Worm (Caenorhabditis elegans) whole organism, L2 larva: ENCODE data around the gene Y47D3B.12.

Experiments used
- aly-2 ChIP-seq: fragments of 150-350 bp; optimal IDR thresholded peaks from 2 replicates; lab custom pipeline; 2014; ENCODE audit warnings: missing biosample characterization, missing genetic modification characterization
- lin-39 ChIP-seq: fragments of 150-350 bp; optimal IDR thresholded peaks from 2 replicates; lab custom pipeline; 2014; ENCODE audit warnings: missing biosample characterization, missing genetic modification reagents, missing genetic modification characterization
- lsy-2 ChIP-seq, 2 experiments: fragments of 150-350 bp in 1 of 2; sonication (generic microtip) in 1 of 2; optimal IDR thresholded peaks; 2 replicates each; lab custom pipeline; 2014 to 2017; ENCODE audit warnings: missing biosample characterization in 2 of 2, missing genetic modification characterization in 2 of 2
- mab-5 ChIP-seq: fragments of 150-350 bp; optimal IDR thresholded peaks from 2 replicates; lab custom pipeline; 2014; ENCODE audit warnings: missing biosample characterization, missing genetic modification characterization
- nhr-12 ChIP-seq: fragments of 150-350 bp; optimal IDR thresholded peaks from 2 replicates; lab custom pipeline; 2014; ENCODE audit warnings: missing biosample characterization, missing genetic modification characterization
- unc-39 ChIP-seq: fragments of 150-350 bp; optimal IDR thresholded peaks from 2 replicates; lab custom pipeline; 2014; ENCODE audit warnings: missing biosample characterization, missing genetic modification characterization
- unc-62 ChIP-seq: fragments of 150-350 bp; optimal IDR thresholded peaks from 2 replicates; lab custom pipeline; 2014; ENCODE audit warnings: missing biosample characterization, missing genetic modification reagents, missing genetic modification characterization

DNA sequence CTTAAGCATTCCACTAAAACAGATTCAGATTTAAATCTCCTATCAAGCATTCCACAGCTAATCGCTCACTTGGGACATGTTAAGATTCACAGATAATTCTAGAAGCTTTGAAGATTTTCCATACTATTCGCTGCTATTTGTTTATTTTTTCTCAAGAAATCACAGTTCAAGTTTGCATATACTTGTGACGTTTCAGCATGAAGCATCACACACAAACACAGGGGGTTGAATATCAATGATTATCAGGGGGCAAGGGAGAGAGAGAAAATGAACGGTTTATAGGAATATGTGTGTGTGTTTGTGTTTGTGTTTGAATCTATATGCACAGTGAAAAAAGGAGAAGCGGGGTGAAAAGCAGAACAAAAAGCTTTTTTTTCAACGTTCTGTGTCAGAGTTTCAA is at the start of gene Y47D3B.12:
- TF ChIP-seq lsy-2 (tag; optimal IDR thresholded peaks at IDR 0.05; lab: Kevin White, UChicago) = no peak
- TF ChIP-seq lin-39 (tag; lab: Kevin White, UChicago) = no peak
- no peak for TF ChIP-seq unc-39 (tag; lab: Kevin White, UChicago)
- TF ChIP-seq unc-62 = no peak
- no peak for TF ChIP-seq nhr-12 (tag; lab: Kevin White, UChicago)
- no peak for TF ChIP-seq aly-2 (tag; lab: Kevin White, UChicago)
- no peak for TF ChIP-seq mab-5 (tag; lab: Kevin White, UChicago)
